Worm (Caenorhabditis elegans) whole organism, L2 larva: Measurements from ENCODE around the gene rpn-1.

Experiments
- ZK546.5 ChIP-seq: sonication (generic microtip); optimal IDR thresholded peaks from 2 replicates; lab custom pipeline; 2017; ENCODE audit warnings: missing biosample characterization, missing genetic modification characterization
- aly-2 ChIP-seq: fragments of 150-350 bp; optimal IDR thresholded peaks from 2 replicates; lab custom pipeline; 2014; ENCODE audit warnings: missing biosample characterization, missing genetic modification characterization
- elt-1 ChIP-seq: fragments of 150-350 bp; optimal IDR thresholded peaks from 2 replicates; lab custom pipeline; 2014; ENCODE audit warnings: missing biosample characterization, missing genetic modification characterization
- fos-1 ChIP-seq: fragments of 150-350 bp; optimal IDR thresholded peaks from 2 replicates; lab custom pipeline; 2014; ENCODE audit warnings: missing biosample characterization, missing genetic modification characterization
- lsy-2 ChIP-seq, 2 experiments: fragments of 150-350 bp in 1 of 2; sonication (generic microtip) in 1 of 2; optimal IDR thresholded peaks; 2 replicates each; lab custom pipeline; 2014 to 2017; ENCODE audit warnings: missing biosample characterization in 2 of 2, missing genetic modification characterization in 2 of 2
- nhr-10 ChIP-seq: sonication (generic microtip); optimal IDR thresholded peaks from 2 replicates; lab custom pipeline; 2017; ENCODE audit warnings: missing biosample characterization, missing genetic modification characterization
- nhr-11 ChIP-seq: fragments of 150-350 bp; optimal IDR thresholded peaks from 2 replicates; lab custom pipeline; 2014; ENCODE audit warnings: missing biosample characterization, missing genetic modification characterization
- nhr-237 ChIP-seq: fragments of 150-350 bp; optimal IDR thresholded peaks from 2 replicates; lab custom pipeline; 2014; ENCODE audit warnings: missing biosample characterization, missing genetic modification characterization
- unc-39 ChIP-seq: fragments of 150-350 bp; optimal IDR thresholded peaks from 2 replicates; lab custom pipeline; 2014; ENCODE audit warnings: missing biosample characterization, missing genetic modification characterization
- unc-62 ChIP-seq: fragments of 150-350 bp; optimal IDR thresholded peaks from 2 replicates; lab custom pipeline; 2014; ENCODE audit warnings: missing biosample characterization, missing genetic modification reagents, missing genetic modification characterization
- ztf-1 ChIP-seq: fragments of 200-800 bp; sonication (Bioruptor generic); conservative IDR thresholded peaks from 2 replicates; pipeline ENCODE4 v1.3.6; 2022; ENCODE audit warnings: missing genetic modification characterization, missing compliant biosample characterization
- ztf-4 ChIP-seq: fragments of 150-350 bp; optimal IDR thresholded peaks from 2 replicates; lab custom pipeline; 2014; ENCODE audit warnings: missing biosample characterization, missing genetic modification characterization

DNA sequence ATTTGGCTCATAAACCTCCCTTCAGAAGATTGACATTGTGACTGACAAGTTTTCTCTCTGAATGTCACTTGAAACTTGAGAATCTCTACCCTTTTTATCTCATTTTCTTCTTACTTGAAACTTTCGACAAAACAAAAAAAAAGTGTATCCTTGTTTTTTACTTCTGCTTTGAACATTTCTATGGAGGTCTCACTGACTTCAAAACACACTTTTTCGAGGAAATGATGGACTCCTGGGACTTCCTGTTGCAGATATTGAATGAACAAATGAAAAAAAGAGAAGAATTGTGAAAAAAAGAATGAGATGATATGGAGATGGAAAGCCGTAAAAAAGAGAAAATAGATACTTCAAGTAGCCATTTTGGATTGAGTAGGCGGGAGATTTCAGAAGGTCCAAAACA, 31.4 kb upstream of the rpn-1 start:
- TF ChIP-seq lsy-2 (tag; optimal IDR thresholded peaks at IDR 0.05; lab: Kevin White, UChicago) = no peak
- no peak for TF ChIP-seq ZK546.5
- TF ChIP-seq unc-39 (tag; lab: Kevin White, UChicago) = no peak
- TF ChIP-seq elt-1 = no peak
- TF ChIP-seq aly-2 (tag; lab: Kevin White, UChicago) = no peak
- TF ChIP-seq ztf-4 (tag; lab: Kevin White, UChicago) = no peak
- no peak for TF ChIP-seq unc-62 (GFP tag; lab: Kevin White, UChicago)
- no peak for TF ChIP-seq ztf-1
- no peak for TF ChIP-seq nhr-11 (tag; lab: Kevin White, UChicago)
- TF ChIP-seq fos-1 (tag; lab: Kevin White, UChicago) = no peak
- TF ChIP-seq nhr-10 (tag; lab: Kevin White, UChicago) = no peak
- TF ChIP-seq nhr-237 (tag; lab: Kevin White, UChicago) = no peak
